Fruit fly (Drosophila melanogaster): ENCODE data around the gene CG13318.
A peak's percentile ranks its signal among the peaks of the same experiment; 100 is the strongest.

The CG13318 gene

DNA sequence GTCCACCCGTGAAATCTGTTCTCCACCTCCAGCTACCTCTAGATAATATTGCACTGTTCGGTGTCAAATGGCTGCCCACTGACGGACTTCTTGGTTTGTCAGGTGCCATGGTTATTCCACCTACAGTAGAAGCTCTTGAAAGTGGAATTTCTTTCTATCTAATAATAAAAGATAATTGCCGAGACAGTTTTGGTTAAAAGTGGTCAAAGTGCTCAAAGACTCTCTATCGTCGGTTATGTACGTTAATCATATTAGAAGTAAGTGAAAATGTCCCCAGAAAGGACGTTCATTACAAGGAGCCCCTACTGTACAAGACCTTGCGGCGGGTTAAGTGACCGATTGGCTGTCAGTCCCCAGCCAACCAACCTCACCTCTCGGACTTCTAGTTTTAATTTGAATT lies 28.3 kb downstream of the CG13318 start (continued):
- TF ChIP-seq pros (GFP tag; optimal IDR thresholded peaks at IDR 0.05) (no peak), Blimp-1 (GFP tag; optimal IDR thresholded peaks at IDR 0.05) (peak; percentile 40), sna (GFP tag; IDR thresholded peaks at IDR 0.05; ENCODE audit: partially characterized antibody) (no peak), bigmax (GFP tag; optimal IDR thresholded peaks at IDR 0.05) (no peak), CG2116 (GFP tag; optimal IDR thresholded peaks at IDR 0.05) (no peak), sim (GFP tag; IDR thresholded peaks at IDR 0.05) (no peak), BtbVII (GFP tag; optimal IDR thresholded peaks at IDR 0.05) (peak; percentile 51), Atf6 (GFP tag; IDR thresholded peaks at IDR 0.05) (peak; percentile 34; the same call in 1 of the 2 replicates), CG7357 (GFP tag; IDR thresholded peaks at IDR 0.05) (peak; percentile 40; the same call in 2 of the 3 replicates), gem (tag; optimal IDR thresholded peaks at IDR 0.05) (peak; percentile 70), tgo (GFP tag; IDR thresholded peaks at IDR 0.05) (peak; percentile 62; the same call in 2 of the 3 replicates), pum (GFP tag; optimal IDR thresholded peaks at IDR 0.05) (peak; percentile 31), Ssrp (tag; optimal IDR thresholded peaks at IDR 0.05) (peak; percentile 25), CG8944 (GFP tag; optimal IDR thresholded peaks at IDR 0.05) (peak; percentile 51), hkb (optimal IDR thresholded peaks at IDR 0.05) (no peak), hkb (GFP tag; IDR thresholded peaks at IDR 0.05) (peak; percentile 48; the same call in 1 of the 2 replicates), CG2889 (GFP tag; IDR thresholded peaks at IDR 0.05) (no peak), CG18011 (GFP tag; optimal IDR thresholded peaks at IDR 0.05) (no peak), ara (GFP tag; IDR thresholded peaks at IDR 0.05) (no peak), CoRest (tag; optimal IDR thresholded peaks at IDR 0.05) (peak; percentile 52), B-H1 (GFP tag; IDR thresholded peaks at IDR 0.05) (peak; percentile 11; the same call in 1 of the 3 replicates), CG18599 (GFP tag; optimal IDR thresholded peaks at IDR 0.05) (peak; percentile 49), CG11456 (GFP tag; IDR thresholded peaks at IDR 0.05) (peak; percentile 72; the same call in 1 of the 3 replicates), E2f1 (GFP tag; IDR thresholded peaks at IDR 0.05) (peak; percentile 59; the same call in 1 of the 2 replicates), Hand (GFP tag; optimal IDR thresholded peaks at IDR 0.05) (no peak), CG10979 (tag; optimal IDR thresholded peaks at IDR 0.05) (no peak), Meics (GFP tag; optimal IDR thresholded peaks at IDR 0.05) (peak; percentile 35), CG6683 (GFP tag; optimal IDR thresholded peaks at IDR 0.05) (no peak), ewg (GFP tag; optimal IDR thresholded peaks at IDR 0.05) (no peak), grau (tag; optimal IDR thresholded peaks at IDR 0.05) (peak; percentile 91), ttk (GFP tag; IDR thresholded peaks at IDR 0.05) (peak; percentile 8; the same call in 1 of the 2 replicates), Xrp1 (GFP tag; IDR thresholded peaks at IDR 0.05) (peak; percentile 44), Rfx (GFP tag; IDR thresholded peaks at IDR 0.05) (peak; percentile 62; the same call in 1 of the 2 replicates), CG12391 (tag; optimal IDR thresholded peaks at IDR 0.05) (peak; percentile 43), lbe (GFP tag; optimal IDR thresholded peaks at IDR 0.05) (no peak), ATbp (GFP tag; optimal IDR thresholded peaks at IDR 0.05) (peak; percentile 61), CTCF (GFP tag; optimal IDR thresholded peaks at IDR 0.05) (no peak), kni (GFP tag; optimal IDR thresholded peaks at IDR 0.05) (peak; percentile 7), CG18764 (GFP tag; optimal IDR thresholded peaks at IDR 0.05) (peak; percentile 7)

DNA sequence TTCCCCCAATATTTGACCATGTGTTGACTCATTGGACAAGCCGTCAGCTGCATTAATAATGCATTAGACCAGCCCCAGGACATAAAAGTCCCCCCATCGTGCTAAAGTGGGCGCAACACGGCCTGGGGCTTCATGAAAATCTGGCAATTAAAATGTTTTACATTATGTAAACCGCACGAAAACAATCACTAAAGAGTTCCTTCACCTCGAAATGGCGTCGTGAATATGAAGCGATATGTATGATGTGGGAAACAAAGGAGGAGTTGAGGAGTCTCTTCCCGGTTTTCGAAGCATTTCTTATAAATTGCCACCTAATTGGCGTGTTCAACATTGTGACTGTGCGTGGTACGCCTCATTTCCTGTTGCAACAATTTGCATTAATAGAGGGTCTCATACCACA lies 29.8 kb downstream of the CG13318 start:
- TF ChIP-seq CG5953 (GFP tag; IDR thresholded peaks at IDR 0.05): no peak
- no peak for TF ChIP-seq hkb (optimal IDR thresholded peaks at IDR 0.05)
- TF ChIP-seq hkb (GFP tag; IDR thresholded peaks at IDR 0.05): no peak
- no peak for TF ChIP-seq Doc2 (GFP tag; IDR thresholded peaks at IDR 0.05)
- TF ChIP-seq Vsx1 (GFP tag; optimal IDR thresholded peaks at IDR 0.05): no peak
- no peak for TF ChIP-seq ab (GFP tag; optimal IDR thresholded peaks at IDR 0.05)

Data from whole organism, embryonic.